Worm (Caenorhabditis elegans): ENCODE results near the gene F36D3.4.

- TF ChIP-seq hmg-4 (GFP tag; optimal IDR thresholded peaks at IDR 0.05) (no peak), ama-1 (optimal IDR thresholded peaks at IDR 0.05) (no peak), ceh-13 (GFP tag; optimal IDR thresholded peaks at IDR 0.05) (no peak), ceh-36 (tag; optimal IDR thresholded peaks at IDR 0.05) (no peak), sea-1 (GFP tag; conservative IDR thresholded peaks at IDR 0.05) (no peak), scrt-1 (GFP tag; IDR thresholded peaks at IDR 0.05) (no peak), flt-1 (GFP tag; IDR thresholded peaks at IDR 0.05) (no peak), B0310.2 (tag; optimal IDR thresholded peaks at IDR 0.05) (no peak), pes-1 (GFP tag; IDR thresholded peaks at IDR 0.05) (no peak), tbx-37 (GFP tag; conservative IDR thresholded peaks at IDR 0.05) (no peak), hmbx-1 (tag; optimal IDR thresholded peaks at IDR 0.05) (no peak), ets-7 (tag; optimal IDR thresholded peaks at IDR 0.05) (no peak), tra-4 (tag; optimal IDR thresholded peaks at IDR 0.05) (no peak)
These were observed 9.3 kb upstream of the F36D3.4 start, which contains the start of gene F36D3.8 for ce11 chrV:16526858-16527257.

All from whole organism, early embryonic.